Fruit fly (Drosophila melanogaster) ovary, adult (tissue): ENCODE measurements around the gene CG7110.

Experiments used
- CG17801 ChIP-seq: fragments of 200-800 bp; optimal IDR thresholded peaks from 2 replicates; lab custom pipeline; 2019; ENCODE audit warnings: missing biosample characterization, mild to moderate bottlenecking, missing genetic modification characterization, moderate library complexity; ENCODE audit not compliant: partially characterized antibody

Gene CG7110

DNA sequence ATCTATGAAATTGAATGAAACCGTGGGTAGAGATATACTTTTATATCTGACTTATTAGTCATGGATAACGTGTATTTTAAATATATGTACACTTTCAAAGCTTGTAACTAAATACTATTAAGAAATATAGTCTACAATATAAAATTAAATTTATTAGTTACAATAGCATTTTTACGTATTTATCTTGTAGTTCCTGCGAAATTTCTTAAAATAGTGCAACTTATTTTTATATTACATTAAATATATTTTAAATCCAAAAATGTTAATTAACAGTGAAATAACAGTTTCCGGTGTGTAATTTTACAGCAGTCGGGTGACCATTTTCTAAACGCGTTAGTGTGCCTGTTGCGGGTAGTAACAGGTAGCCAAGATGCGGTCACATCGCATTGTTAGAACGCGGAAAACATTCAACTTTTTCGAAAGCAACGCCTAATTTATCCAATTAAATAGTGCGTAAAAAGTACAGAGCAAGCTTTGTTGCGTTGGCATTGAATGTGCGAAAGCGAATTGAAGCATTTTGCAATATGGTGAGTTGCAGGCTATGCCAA lies at the start of gene CG7110, which contains the start of gene CG10859:
Gene CG7110, plus strand, starts transcription at position 378 of the 548 bp plus-strand sequence.
Gene CG10859, minus strand, starts transcription at position 51 of the 548 bp plus-strand sequence.
- peak; percentile 89 for TF ChIP-seq CG17801 (GFP tag; lab: Kevin White, UChicago)

DNA sequence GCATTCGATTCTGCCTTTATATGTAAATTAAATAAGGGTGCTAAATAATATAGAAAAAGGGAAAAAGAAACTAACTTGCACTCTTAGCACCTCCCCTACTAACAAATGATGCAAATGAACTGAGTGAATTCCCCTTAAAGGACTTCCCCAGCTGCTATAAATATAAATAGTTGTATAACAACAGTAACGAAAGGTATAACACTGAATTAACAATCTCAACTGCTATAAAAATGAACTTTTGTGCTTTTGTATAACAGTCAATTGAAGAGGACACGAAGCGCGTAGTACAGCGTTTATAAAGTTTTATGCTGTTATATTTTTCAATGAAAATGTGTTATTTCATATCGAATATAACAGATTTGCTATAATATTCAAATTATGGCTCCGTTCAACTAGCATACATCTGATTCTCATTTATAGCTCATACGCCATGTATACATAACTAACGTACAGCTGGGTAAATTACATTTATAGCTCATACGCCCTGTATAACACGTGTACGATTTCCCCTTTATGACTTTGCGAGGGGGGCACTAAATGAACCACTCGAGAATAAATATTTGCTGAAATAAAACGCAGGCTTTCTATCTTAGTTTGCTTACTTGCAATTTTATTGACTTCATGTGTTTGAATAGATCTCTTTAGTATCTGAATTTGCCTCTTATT lies 49.4 kb upstream of the CG7110 start:
- no peak for TF ChIP-seq CG17801 (GFP tag; lab: Kevin White, UChicago)

DNA sequence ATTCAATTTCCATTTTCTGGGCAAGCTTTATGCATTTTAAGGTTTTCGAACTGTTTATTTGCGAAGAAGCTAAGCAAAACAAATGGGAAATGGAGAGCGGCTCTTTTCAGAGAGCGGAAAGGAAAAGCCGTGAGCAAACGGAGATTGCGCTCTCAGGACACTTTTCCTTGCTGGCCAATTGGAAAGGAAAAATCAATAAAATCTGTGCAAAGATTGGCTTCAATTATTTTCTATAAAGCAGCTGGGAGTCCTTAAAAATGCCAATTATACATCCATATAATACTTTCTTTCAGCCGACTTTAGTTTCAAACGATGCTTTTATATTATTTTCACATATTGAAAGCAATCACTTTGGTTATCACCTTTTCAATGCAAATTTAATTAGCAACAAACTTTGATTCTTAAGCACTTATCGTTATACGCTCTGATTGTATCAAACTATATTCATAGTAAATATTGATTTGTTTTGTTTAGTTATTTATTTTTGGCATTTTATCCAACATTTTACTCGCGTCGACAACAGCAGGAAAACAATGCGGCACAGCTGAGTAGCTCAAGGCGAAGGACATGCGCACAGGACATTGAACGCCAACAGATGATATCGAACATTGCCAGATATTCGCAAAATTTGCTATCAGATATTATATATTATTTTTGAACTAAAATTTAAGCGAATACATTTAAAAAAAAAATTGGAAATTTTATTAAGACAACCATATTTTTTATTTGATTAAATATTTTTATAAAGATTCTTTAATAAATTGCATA lies 44.0 kb upstream of the CG7110 start, which contains the start of gene CG9395:
Gene CG9395, minus strand, starts transcription at position 494 of the 768 bp plus-strand sequence.
- TF ChIP-seq CG17801 (GFP tag; lab: Kevin White, UChicago): no peak

DNA sequence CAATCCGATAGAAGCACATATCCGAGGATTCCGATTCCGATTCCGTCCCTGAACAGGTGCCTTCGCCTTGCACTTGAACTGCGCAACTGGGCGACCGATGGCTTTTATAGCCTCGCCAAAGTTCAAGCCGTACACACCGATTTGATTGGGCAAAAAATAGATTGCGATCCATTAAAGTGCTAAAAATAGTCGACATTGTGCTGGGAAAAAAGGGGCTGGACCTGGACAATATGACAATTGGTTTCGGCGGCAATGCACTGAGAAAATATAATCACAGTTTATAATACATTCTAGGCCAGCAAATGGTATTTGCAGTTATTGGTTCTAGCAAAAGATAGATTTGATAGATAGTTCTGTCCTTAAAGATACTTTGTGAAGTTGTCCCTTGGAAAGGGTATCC lies 37.3 kb upstream of the CG7110 start, which contains the start of gene CG9377:
Gene CG9377, minus strand, starts transcription at position 101 of the 400 bp plus-strand sequence.
- TF ChIP-seq CG17801 (GFP tag; lab: Kevin White, UChicago): no peak

DNA sequence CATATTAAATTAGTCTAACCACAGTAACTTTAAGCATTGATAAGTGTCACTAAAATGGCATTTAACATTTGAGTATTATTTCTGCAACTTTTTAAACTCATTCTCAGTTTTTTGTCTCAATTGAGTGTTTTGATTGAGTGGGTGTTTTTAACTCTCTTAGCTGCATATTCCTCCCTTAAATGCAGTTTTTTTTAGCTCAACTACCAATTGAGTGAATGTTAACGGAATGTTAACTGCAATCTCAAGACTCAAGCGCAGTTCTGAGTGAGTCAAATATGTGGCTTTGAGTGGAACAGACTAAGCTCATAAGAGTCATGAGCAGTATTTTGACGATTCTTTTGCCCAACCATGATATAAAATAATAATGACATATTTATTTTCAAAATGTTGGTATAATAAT lies 35.8 kb upstream of the CG7110 start:
- TF ChIP-seq CG17801 (GFP tag; lab: Kevin White, UChicago): no peak

DNA sequence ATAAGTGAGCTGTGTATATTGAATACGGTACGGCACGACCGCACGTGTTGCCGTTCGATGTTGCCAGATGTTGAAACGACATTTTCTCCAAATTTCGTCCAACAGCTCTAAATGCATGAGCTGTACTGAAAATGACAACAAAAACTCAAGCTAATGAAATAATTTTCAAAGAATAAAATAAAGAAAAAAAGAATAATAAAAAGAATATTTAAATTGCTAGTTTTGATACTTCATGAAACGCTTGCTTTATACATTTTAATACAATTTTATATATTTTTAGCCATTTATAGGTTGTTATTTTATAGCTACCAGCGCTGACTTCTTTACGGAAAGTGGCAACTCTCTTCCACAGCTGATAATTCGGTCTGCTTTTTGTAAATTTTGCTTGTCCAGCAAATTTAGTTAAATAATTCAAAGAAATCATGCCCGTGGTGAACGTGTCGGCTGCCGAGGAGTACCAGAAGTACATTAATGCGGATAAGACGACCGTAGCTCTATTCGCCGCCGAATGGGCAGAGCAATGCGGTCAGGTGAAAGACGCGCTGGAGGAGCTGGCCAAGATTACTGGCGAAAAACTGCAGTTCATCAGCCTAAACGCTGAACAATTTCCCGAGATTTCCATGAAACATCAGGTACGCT lies 32.6 kb upstream of the CG7110 start, which contains the start of the genes Nnp-1 and Grx3:
Gene Nnp-1, minus strand, starts transcription at position 81 of the 639 bp plus-strand sequence.
Gene Grx3, plus strand, starts transcription at position 339 of the 639 bp plus-strand sequence.
- peak; percentile 65 for TF ChIP-seq CG17801 (GFP tag; lab: Kevin White, UChicago)

DNA sequence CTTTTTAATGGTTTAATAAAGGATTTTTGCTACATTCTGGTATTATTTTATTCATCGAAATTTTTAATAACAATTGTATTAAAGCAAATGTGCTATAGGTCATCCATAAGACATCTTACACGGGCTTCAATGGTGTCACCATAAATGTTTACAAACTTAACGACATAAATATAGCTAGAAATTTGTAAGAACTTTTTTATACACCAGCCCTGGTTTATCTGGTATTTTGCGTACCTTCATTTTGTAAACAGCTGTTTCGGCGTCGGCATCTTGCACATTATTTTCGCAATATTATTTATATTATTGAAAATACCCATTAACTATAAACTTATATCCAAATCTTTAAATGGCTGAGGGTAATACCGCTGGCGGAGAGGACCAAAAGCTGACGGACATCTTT lies 31.4 kb upstream of the CG7110 start, which contains the start of gene Tap42:
Gene Tap42, plus strand, starts transcription at position 240 of the 400 bp plus-strand sequence.
- TF ChIP-seq CG17801 (GFP tag; lab: Kevin White, UChicago): no peak

DNA sequence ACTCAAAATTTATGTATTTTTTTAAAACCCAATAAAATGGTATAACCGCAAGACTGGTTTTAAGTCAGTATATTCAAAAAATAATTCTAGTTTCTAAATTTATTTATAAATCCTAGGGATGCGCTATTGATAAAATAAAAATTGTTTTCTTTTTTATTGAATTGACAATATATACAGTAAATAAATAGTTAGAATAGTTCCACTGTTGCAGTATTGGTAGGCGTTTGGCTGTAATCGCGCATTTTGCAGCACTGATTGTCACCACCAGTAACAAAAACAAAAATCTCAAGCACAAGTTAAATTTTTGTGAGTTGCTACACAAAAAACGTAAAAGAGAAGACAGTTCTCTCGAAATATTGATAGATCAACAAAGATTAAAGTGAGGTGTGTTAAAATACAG lies 29.9 kb upstream of the CG7110 start, which contains the start of gene CG31855:
Gene CG31855, plus strand, starts transcription at position 265 of the 400 bp plus-strand sequence.
- peak; percentile 90 for TF ChIP-seq CG17801 (GFP tag; lab: Kevin White, UChicago)

DNA sequence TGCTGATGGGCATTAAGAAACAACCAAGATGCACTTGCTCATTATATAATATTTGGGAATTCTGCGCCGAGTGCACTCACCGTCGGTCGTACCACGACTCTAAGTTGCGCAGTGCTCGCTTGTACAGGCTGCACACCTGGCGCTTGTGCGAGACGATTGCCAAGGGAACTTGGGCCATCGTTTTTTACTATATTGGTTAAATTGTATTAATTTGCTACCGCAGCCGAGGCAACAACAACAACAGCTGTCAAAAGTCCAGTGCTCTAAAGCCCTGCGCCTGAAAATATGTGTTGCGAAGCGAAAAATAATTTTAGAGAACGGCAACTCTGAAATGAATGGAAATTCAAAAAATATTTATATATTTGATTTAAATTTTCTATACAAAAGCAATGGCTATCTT lies 28.0 kb upstream of the CG7110 start, which contains the start of gene ND-B22:
Gene ND-B22, minus strand, starts transcription at position 349 of the 400 bp plus-strand sequence.
- peak; percentile 66 for TF ChIP-seq CG17801 (GFP tag; lab: Kevin White, UChicago)

DNA sequence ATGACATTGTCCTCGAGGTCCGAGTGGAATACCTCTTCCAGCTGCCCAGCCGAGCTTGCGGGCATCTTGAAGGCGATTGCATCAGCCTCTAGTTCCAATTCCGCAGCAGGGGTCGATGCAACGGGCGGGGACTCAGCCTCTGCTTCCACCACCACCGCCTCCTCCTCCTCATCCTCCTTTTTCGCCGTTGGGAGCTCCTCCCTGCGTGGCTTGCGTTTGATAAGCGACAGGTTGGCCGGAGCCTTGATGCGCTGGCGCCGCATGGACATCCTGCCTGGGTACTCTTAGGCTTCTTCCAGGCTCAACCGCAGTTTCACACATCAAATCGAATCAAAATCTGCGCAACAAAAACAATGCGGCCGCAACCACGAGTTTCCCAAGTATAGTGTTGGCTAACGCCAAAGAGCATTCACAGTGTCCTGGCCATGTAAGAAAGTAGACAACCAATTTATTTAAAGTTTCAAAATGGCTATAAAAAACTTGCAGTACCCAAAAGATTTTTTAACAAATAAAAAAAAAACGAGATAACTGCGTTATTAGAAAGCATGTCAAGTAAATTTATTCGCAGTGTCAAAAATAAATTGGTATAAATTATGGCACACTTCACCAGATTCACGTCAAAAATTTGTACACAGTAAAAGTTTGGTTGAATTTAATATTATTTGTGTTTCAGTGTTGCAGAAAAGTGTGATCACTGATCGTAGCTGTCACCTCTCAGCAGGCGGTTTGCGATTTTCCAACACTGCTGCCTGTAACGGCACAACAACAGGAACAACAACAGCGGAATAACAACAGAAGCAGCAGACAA lies 25.2 kb upstream of the CG7110 start, which contains the start of the genes Bdp1 and CG6565:
Gene Bdp1, minus strand, starts transcription at position 456 of the 808 bp plus-strand sequence.
Gene CG6565, plus strand, starts transcription at position 585 of the 808 bp plus-strand sequence.
- TF ChIP-seq CG17801 (GFP tag; lab: Kevin White, UChicago): peak; percentile 88

DNA sequence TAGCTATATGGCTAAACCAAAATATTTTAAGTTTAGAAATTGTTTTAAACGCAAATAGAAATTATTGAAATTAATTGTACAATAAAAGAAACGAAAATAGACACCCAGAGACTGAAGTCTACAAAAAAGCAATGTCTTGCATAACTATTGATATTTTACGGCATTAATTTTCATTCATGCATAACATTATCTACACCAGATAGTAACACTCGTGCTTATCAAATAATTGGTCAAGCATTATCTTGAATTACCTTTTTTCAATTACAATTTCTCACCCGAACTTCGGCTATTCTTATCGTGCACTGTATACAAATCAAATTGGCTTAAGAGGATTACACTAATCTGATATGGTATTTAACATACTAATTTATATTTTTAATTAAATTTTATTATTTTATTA lies 22.7 kb upstream of the CG7110 start:
- TF ChIP-seq CG17801 (GFP tag; lab: Kevin White, UChicago): no peak

DNA sequence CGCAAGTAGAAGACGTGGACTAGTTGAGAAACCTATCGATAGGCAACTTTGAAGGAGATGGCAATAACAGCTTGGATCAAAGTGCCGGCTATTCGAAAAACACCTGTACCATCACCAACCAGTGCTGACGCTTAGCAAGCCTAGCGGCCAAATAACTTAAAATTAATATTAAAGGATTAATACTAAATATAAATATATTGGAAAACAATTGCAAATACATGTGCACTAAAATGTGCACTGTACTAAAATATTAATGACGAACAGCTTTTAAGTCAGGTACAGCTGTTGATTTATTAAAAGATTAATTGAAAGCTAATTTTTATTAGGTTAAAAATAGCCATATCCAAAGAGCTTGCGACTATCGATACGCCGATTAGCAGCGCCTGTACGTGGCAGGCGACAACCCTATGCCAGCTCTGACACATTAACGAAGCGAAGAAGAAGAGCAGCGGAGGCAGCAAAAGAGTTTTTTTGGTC lies 20.3 kb upstream of the CG7110 start, which contains the start of the genes CG9302 and beta'COP:
Gene CG9302, minus strand, starts transcription at position 51 of the 477 bp plus-strand sequence.
Gene beta'COP, plus strand, starts transcription at position 415 of the 477 bp plus-strand sequence.
- peak; percentile 81 for TF ChIP-seq CG17801 (GFP tag; lab: Kevin White, UChicago)
